Fruit fly (Drosophila melanogaster) whole organism: Measurements from ENCODE around the gene CG12299.

Experiments used
- CG8478 ChIP-seq: fragments of >200 bp; optimal IDR thresholded peaks from 2 replicates; lab custom pipeline; 2018; ENCODE audit warnings: inconsistent platforms
- Dll ChIP-seq: fragments of >200 bp; optimal IDR thresholded peaks from 2 replicates; lab custom pipeline; 2017
- EcR ChIP-seq, 2 experiments: fragments of >200 bp; optimal IDR thresholded peaks; 2 replicates each; lab custom pipeline; 2017; ENCODE audit warnings: missing biosample characterization in 2 of 2, missing genetic modification characterization in 2 of 2, missing genetic modification reagents in 2 of 2
- pan ChIP-seq: fragments of >200 bp; optimal IDR thresholded peaks from 2 replicates; lab custom pipeline; 2017
- psq ChIP-seq: fragments of >200 bp; optimal IDR thresholded peaks from 2 replicates; lab custom pipeline; 2017
- usp ChIP-seq: fragments of >200 bp; optimal IDR thresholded peaks from 2 replicates; lab custom pipeline; 2017; ENCODE audit warnings: missing biosample characterization, missing genetic modification characterization, mixed read lengths

DNA sequence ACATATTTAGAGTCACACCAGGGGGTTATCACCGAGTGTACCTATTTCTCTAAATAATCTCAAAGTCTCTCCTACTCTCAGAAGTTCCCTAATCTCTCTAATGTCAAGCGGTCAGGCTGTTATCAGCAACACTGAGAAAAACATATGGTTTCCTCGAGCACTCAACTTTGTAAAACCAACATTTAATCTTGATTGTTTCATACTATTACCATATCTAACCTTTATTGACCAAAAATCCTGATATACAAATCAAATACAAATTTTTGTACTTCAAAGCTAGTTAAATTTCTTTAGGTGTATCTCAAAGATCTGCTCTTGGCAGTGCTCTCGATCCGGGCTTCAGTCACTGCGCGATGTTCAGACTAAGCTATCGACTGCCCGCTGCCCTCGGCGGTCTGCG, 33.9 kb upstream of the CG12299 start, which contains the start of gene CG6415:
- TF ChIP-seq psq (lab: Kevin White, UChicago) (no peak), usp (no peak), EcR (GFP tag; optimal IDR thresholded peaks at IDR 0.05; lab: Kevin White, UChicago) (no peak), CG8478 (no peak), pan (lab: Kevin White, UChicago) (no peak), Dll (lab: Kevin White, UChicago) (no peak)
